Worm (Caenorhabditis elegans): ENCODE measurements around the gene C45B2.3.

- TF ChIP-seq K12H6.12 (tag; optimal IDR thresholded peaks at IDR 0.05) (no peak), ceh-27 (GFP tag; optimal IDR thresholded peaks at IDR 0.05) (no peak), nfya-1 (tag; optimal IDR thresholded peaks at IDR 0.05; ENCODE audit: borderline replicate concordance, insufficient read depth) (no peak), unc-130 (GFP tag; optimal IDR thresholded peaks at IDR 0.05) (no peak), F37B4.10 (GFP tag; IDR thresholded peaks at IDR 0.05) (no peak), unc-62 (GFP tag; optimal IDR thresholded peaks at IDR 0.05) (no peak), Y56A3A.18 (GFP tag; IDR thresholded peaks at IDR 0.05) (no peak), Y53F4B.3 (GFP tag; IDR thresholded peaks at IDR 0.05) (no peak), snpc-4 (GFP tag; optimal IDR thresholded peaks at IDR 0.05) (no peak), snpc-4 (tag; optimal IDR thresholded peaks at IDR 0.05) (no peak), dpl-1 (GFP tag; optimal IDR thresholded peaks at IDR 0.05) (no peak), nhr-90 (tag; optimal IDR thresholded peaks at IDR 0.05) (no peak), let-607 (tag; optimal IDR thresholded peaks at IDR 0.05) (no peak), hlh-12 (tag; optimal IDR thresholded peaks at IDR 0.05) (no peak), ama-1 (optimal IDR thresholded peaks at IDR 0.05) (no peak), ama-1 (GFP tag; optimal IDR thresholded peaks at IDR 0.05) (no peak)
Observed at ce11 chrX:6084439-6084838, 1.7 kb downstream of the C45B2.3 start, which contains the start of gene C45B2.2.

Data from whole organism, young adult.